Fruit fly (Drosophila melanogaster) whole organism, embryonic: ENCODE results near the gene mAChR-C.
A peak's percentile ranks its signal among the peaks of the same experiment; 100 is the strongest.

Experiments
- CG10565 ChIP-seq: fragments of 200-800 bp; sonication (Bioruptor generic); optimal IDR thresholded peaks from 3 replicates; lab custom pipeline; 2016; ENCODE audit warnings: missing biosample characterization, mild to moderate bottlenecking, missing genetic modification characterization
- CG11093 ChIP-seq: fragments of 200-800 bp; sonication (Bioruptor generic); IDR thresholded peaks from 3 replicates; pipeline ENCODE4 v1.3.6; 2022; ENCODE audit warnings: missing biosample characterization, missing genetic modification characterization
- CG11504 ChIP-seq: fragments of 200-800 bp; sonication (Bioruptor generic); optimal IDR thresholded peaks from 3 replicates; lab custom pipeline; 2019; ENCODE audit warnings: missing biosample characterization, mild to moderate bottlenecking, missing genetic modification characterization, moderate library complexity
- CG12155 ChIP-seq: fragments of 200-800 bp; sonication (Bioruptor generic); optimal IDR thresholded peaks from 3 replicates; lab custom pipeline; 2016; ENCODE audit warnings: missing biosample characterization, missing genetic modification characterization
- CG13424 ChIP-seq: fragments of 200-800 bp; sonication (Bioruptor generic); optimal IDR thresholded peaks from 2 replicates; lab custom pipeline; 2019; ENCODE audit warnings: missing biosample characterization, mild to moderate bottlenecking, missing genetic modification characterization, moderate library complexity
- CG15073 ChIP-seq: fragments of 200-800 bp; sonication (Bioruptor generic); optimal IDR thresholded peaks from 2 replicates; lab custom pipeline; 2016; ENCODE audit warnings: missing biosample characterization, missing genetic modification characterization
- CG1529 ChIP-seq: fragments of 200-800 bp; sonication (Bioruptor generic); optimal IDR thresholded peaks from 3 replicates; lab custom pipeline; 2018; ENCODE audit warnings: missing biosample characterization, missing genetic modification characterization
- CG16813 ChIP-seq: fragments of 200-800 bp; sonication (Bioruptor generic); IDR thresholded peaks from 3 replicates; pipeline ENCODE4 v1.3.6; 2022; ENCODE audit warnings: missing biosample characterization, missing genetic modification characterization; ENCODE audit not compliant: partially characterized antibody
- CG17328 ChIP-seq: fragments of 200-800 bp; sonication (Bioruptor generic); IDR thresholded peaks from 2 replicates; pipeline ENCODE4 v1.3.6; 2022; ENCODE audit warnings: missing biosample characterization, missing genetic modification characterization
- CG17568 ChIP-seq: fragments of 200-800 bp; sonication (Bioruptor generic); optimal IDR thresholded peaks from 2 replicates; lab custom pipeline; 2018; ENCODE audit warnings: missing biosample characterization, mild to moderate bottlenecking, missing genetic modification characterization, moderate library complexity
- CG18764 ChIP-seq: fragments of 200-800 bp; sonication (Bioruptor generic); optimal IDR thresholded peaks from 3 replicates; lab custom pipeline; 2016; ENCODE audit warnings: missing biosample characterization, missing genetic modification characterization
- CG2875 ChIP-seq: fragments of 200-800 bp; sonication (Bioruptor generic); optimal IDR thresholded peaks from 2 replicates; lab custom pipeline; 2017; ENCODE audit warnings: missing biosample characterization, mild to moderate bottlenecking, missing genetic modification characterization, missing genetic modification reagents
- CG30431 ChIP-seq: fragments of 200-800 bp; sonication (Bioruptor generic); optimal IDR thresholded peaks from 2 replicates; lab custom pipeline; 2017; ENCODE audit warnings: missing biosample characterization, missing genetic modification characterization
- CG31388 ChIP-seq: fragments of 200-800 bp; sonication (Bioruptor generic); optimal IDR thresholded peaks from 2 replicates; lab custom pipeline; 2016; ENCODE audit warnings: missing biosample characterization, missing genetic modification characterization
- CG42726 ChIP-seq: fragments of 200-800 bp; sonication (Bioruptor generic); IDR thresholded peaks from 2 replicates; pipeline ENCODE4 v1.3.6; 2022; ENCODE audit warnings: missing biosample characterization, missing genetic modification characterization; ENCODE audit not compliant: partially characterized antibody
- CG4404 ChIP-seq: fragments of 200-800 bp; sonication (Bioruptor generic); IDR thresholded peaks from 2 replicates; pipeline ENCODE4 v1.3.6; 2022; ENCODE audit warnings: missing biosample characterization, missing genetic modification characterization
- CG4854 ChIP-seq: fragments of 200-800 bp; sonication (Bioruptor generic); optimal IDR thresholded peaks from 2 replicates; lab custom pipeline; 2016; ENCODE audit warnings: missing biosample characterization, missing genetic modification characterization, inconsistent platforms
- CG6765 ChIP-seq: fragments of 200-800 bp; sonication (Bioruptor generic); optimal IDR thresholded peaks from 3 replicates; lab custom pipeline; 2017; ENCODE audit warnings: missing biosample characterization, mild to moderate bottlenecking, missing genetic modification characterization
- CG7963 ChIP-seq: fragments of 200-800 bp; sonication (Bioruptor generic); IDR thresholded peaks from 3 replicates; pipeline ENCODE4 v1.3.6; 2022; ENCODE audit warnings: missing biosample characterization, missing genetic modification characterization; ENCODE audit not compliant: partially characterized antibody
- CG8388 ChIP-seq: fragments of 200-800 bp; sonication (Bioruptor generic); optimal IDR thresholded peaks from 2 replicates; lab custom pipeline; 2019; ENCODE audit warnings: missing biosample characterization, mild to moderate bottlenecking, missing genetic modification characterization, moderate library complexity
- CG9437 ChIP-seq: fragments of 200-800 bp; sonication (Bioruptor generic); optimal IDR thresholded peaks from 2 replicates; lab custom pipeline; 2018; ENCODE audit warnings: missing biosample characterization, mild to moderate bottlenecking, missing genetic modification characterization
- CG9876 ChIP-seq: fragments of 200-800 bp; sonication (Bioruptor generic); optimal IDR thresholded peaks from 2 replicates; lab custom pipeline; 2016; ENCODE audit warnings: missing biosample characterization, missing genetic modification characterization
- CG9932 ChIP-seq: fragments of 200-800 bp; sonication (Bioruptor generic); IDR thresholded peaks from 2 replicates; pipeline ENCODE4 v1.3.6; 2022; ENCODE audit warnings: missing biosample characterization, missing genetic modification characterization
- CHES-1-like ChIP-seq: fragments of 200-800 bp; sonication (Bioruptor generic); optimal IDR thresholded peaks from 2 replicates; lab custom pipeline; 2016; ENCODE audit warnings: missing biosample characterization, missing genetic modification characterization
- Camta ChIP-seq: fragments of 200-800 bp; sonication (Bioruptor generic); optimal IDR thresholded peaks from 2 replicates; lab custom pipeline; 2016; ENCODE audit warnings: missing biosample characterization, missing genetic modification characterization
- CkIIα-i1 ChIP-seq: fragments of 200-800 bp; sonication (Bioruptor generic); IDR thresholded peaks from 2 replicates; pipeline ENCODE4 v1.3.6; 2022; ENCODE audit warnings: missing biosample characterization, missing genetic modification characterization
- Doc2 ChIP-seq: fragments of 200-800 bp; sonication (Bioruptor generic); IDR thresholded peaks from 2 replicates; pipeline ENCODE4 v1.3.6; 2022; ENCODE audit warnings: missing biosample characterization, missing genetic modification characterization
- Hand ChIP-seq: fragments of 200-800 bp; sonication (Bioruptor generic); optimal IDR thresholded peaks from 2 replicates; lab custom pipeline; 2017; ENCODE audit warnings: mild to moderate bottlenecking, missing biosample characterization, missing genetic modification reagents, missing genetic modification characterization
- Meics ChIP-seq: fragments of 200-800 bp; sonication (Bioruptor generic); optimal IDR thresholded peaks from 2 replicates; lab custom pipeline; 2017; ENCODE audit warnings: missing biosample characterization, mild to moderate bottlenecking, missing genetic modification characterization
- Mrtf ChIP-seq: fragments of 200-800 bp; sonication (Bioruptor generic); IDR thresholded peaks from 3 replicates; pipeline ENCODE4 v1.3.6; 2022; ENCODE audit warnings: missing biosample characterization, missing genetic modification characterization
- NC2β ChIP-seq: fragments of 200-800 bp; sonication (Bioruptor generic); optimal IDR thresholded peaks from 2 replicates; lab custom pipeline; 2016; ENCODE audit warnings: missing biosample characterization, missing genetic modification characterization
- Nf-YC ChIP-seq: fragments of 200-800 bp; optimal IDR thresholded peaks from 3 replicates; lab custom pipeline; 2019; ENCODE audit warnings: missing biosample characterization, mild to moderate bottlenecking, missing genetic modification characterization, moderate library complexity
- Oaz ChIP-seq: fragments of 200-800 bp; sonication (Bioruptor generic); IDR thresholded peaks from 2 replicates; pipeline ENCODE4 v1.3.6; 2022; ENCODE audit warnings: missing biosample characterization, missing genetic modification characterization
- Sin3A ChIP-seq: fragments of >200 bp; optimal IDR thresholded peaks from 2 replicates; lab custom pipeline; 2018
- abd-A ChIP-seq: fragments of 200-800 bp; sonication (Bioruptor generic); optimal IDR thresholded peaks from 3 replicates; lab custom pipeline; 2019; ENCODE audit warnings: missing biosample characterization, mild to moderate bottlenecking, missing genetic modification characterization, moderate library complexity
- bbx ChIP-seq: fragments of 200-800 bp; sonication (Bioruptor generic); IDR thresholded peaks from 2 replicates; pipeline ENCODE4 v1.3.6; 2022; ENCODE audit warnings: missing biosample characterization, missing genetic modification characterization; ENCODE audit not compliant: partially characterized antibody
- btn ChIP-seq: fragments of 200-800 bp; sonication (Bioruptor generic); optimal IDR thresholded peaks from 2 replicates; lab custom pipeline; 2016; ENCODE audit warnings: missing biosample characterization, missing genetic modification characterization
- caup ChIP-seq: fragments of 200-800 bp; sonication (Bioruptor generic); optimal IDR thresholded peaks from 3 replicates; lab custom pipeline; 2017; ENCODE audit warnings: missing biosample characterization, mild to moderate bottlenecking, missing genetic modification characterization, moderate library complexity; ENCODE audit not compliant: severe bottlenecking
- cg ChIP-seq: fragments of 200-800 bp; sonication (Bioruptor generic); optimal IDR thresholded peaks from 3 replicates; lab custom pipeline; 2019; ENCODE audit warnings: missing biosample characterization, mild to moderate bottlenecking, missing genetic modification characterization, moderate library complexity
- chif ChIP-seq, 2 experiments: fragments of 200-800 bp; sonication (Bioruptor generic); optimal IDR thresholded peaks; 3 replicates each; lab custom pipeline; 2016; ENCODE audit warnings: missing biosample characterization in 2 of 2, missing genetic modification characterization in 2 of 2
- dysf ChIP-seq: fragments of 200-800 bp; sonication (Bioruptor generic); IDR thresholded peaks from 3 replicates; pipeline ENCODE4 v1.3.6; 2022; ENCODE audit warnings: missing biosample characterization, missing genetic modification characterization
- fd96Cb ChIP-seq: fragments of 200-800 bp; sonication (Bioruptor generic); optimal IDR thresholded peaks from 2 replicates; lab custom pipeline; 2018; ENCODE audit warnings: missing biosample characterization, mild to moderate bottlenecking, missing genetic modification characterization, moderate library complexity
- ftz-f1 ChIP-seq: fragments of 200-800 bp; sonication (Bioruptor generic); optimal IDR thresholded peaks from 2 replicates; lab custom pipeline; 2016; ENCODE audit warnings: missing biosample characterization, missing genetic modification characterization
- hkb ChIP-seq, 2 experiments: fragments of 200-800 bp in 1 of 2; fragments of >200 bp in 1 of 2; sonication (Bioruptor generic) in 1 of 2; IDR thresholded peaks in 1 of 2; optimal IDR thresholded peaks in 1 of 2; 2 replicates each; pipeline versions ENCODE4 v1.3.6 to Lab custom; 2017 to 2022; ENCODE audit warnings: missing biosample characterization in 1 of 2, missing genetic modification characterization in 1 of 2
- ken ChIP-seq: fragments of 200-800 bp; sonication (Bioruptor generic); IDR thresholded peaks from 3 replicates; pipeline ENCODE4 v1.3.6; 2022; ENCODE audit warnings: missing biosample characterization, missing genetic modification characterization
- knrl ChIP-seq: fragments of 200-800 bp; sonication (Bioruptor generic); IDR thresholded peaks from 3 replicates; pipeline ENCODE4 v1.3.6; 2022; ENCODE audit warnings: missing biosample characterization, missing genetic modification characterization; ENCODE audit not compliant: partially characterized antibody
- rib ChIP-seq: fragments of 200-800 bp; sonication (Bioruptor generic); IDR thresholded peaks from 2 replicates; pipeline ENCODE4 v1.3.6; 2022; ENCODE audit warnings: missing biosample characterization, missing genetic modification characterization
- sug ChIP-seq: fragments of 200-800 bp; optimal IDR thresholded peaks from 2 replicates; lab custom pipeline; 2019; ENCODE audit warnings: missing biosample characterization, mild to moderate bottlenecking, missing genetic modification characterization, moderate library complexity
- tx ChIP-seq: fragments of 200-800 bp; sonication (Bioruptor generic); optimal IDR thresholded peaks from 2 replicates; lab custom pipeline; 2016; ENCODE audit warnings: missing biosample characterization, missing genetic modification characterization
- yki ChIP-seq: fragments of >200 bp; optimal IDR thresholded peaks from 3 replicates; lab custom pipeline; 2018
- zen2 ChIP-seq: fragments of 200-800 bp; sonication (Bioruptor generic); IDR thresholded peaks from 3 replicates; pipeline ENCODE4 v1.3.6; 2022; ENCODE audit warnings: missing biosample characterization, missing genetic modification characterization; ENCODE audit not compliant: partially characterized antibody

The mAChR-C gene

DNA sequence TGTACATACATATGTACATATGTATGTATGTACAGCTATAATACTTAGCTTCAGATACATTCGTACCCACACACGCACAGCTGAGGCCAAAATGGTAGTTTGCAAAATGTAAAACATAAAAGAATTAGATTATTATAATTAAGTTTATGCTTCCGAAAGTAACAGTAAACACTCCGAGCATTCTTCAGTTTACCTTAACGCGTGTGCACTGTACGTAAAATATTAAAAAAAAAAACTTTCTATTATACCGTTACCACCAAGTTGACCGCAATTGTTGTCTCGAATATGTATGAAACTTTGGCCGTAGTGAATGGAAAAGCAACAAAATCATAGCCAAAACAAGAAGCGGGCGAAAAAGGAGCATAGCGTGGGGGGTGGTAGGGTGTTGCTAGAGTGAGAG is 22.1 kb upstream of the mAChR-C start (continued):
- TF ChIP-seq Mrtf (GFP tag; lab: Robert Waterston, UW): peak; percentile 63; the same call in 2 of the 3 replicates
- no peak for TF ChIP-seq CG31388 (GFP tag; lab: Kevin White, UChicago)
- peak; percentile 22 for TF ChIP-seq Camta (GFP tag; lab: Kevin White, UChicago)
- TF ChIP-seq CG8388: peak; percentile 84
- TF ChIP-seq chif (GFP tag; optimal IDR thresholded peaks at IDR 0.05; lab: Kevin White, UChicago): peak; percentile 38 to 60
- TF ChIP-seq CG6765 (GFP tag; lab: Kevin White, UChicago): peak; percentile 65
- TF ChIP-seq Sin3A: no peak
- TF ChIP-seq CG9437 (GFP tag; lab: Kevin White, UChicago): peak; percentile 74
- TF ChIP-seq CG7963 (GFP tag; lab: Robert Waterston, UW): no peak
- TF ChIP-seq Meics: peak; percentile 87
- TF ChIP-seq CG4404: peak; percentile 36; the same call in 1 of the 2 replicates
- TF ChIP-seq btn (GFP tag; lab: Kevin White, UChicago): peak; percentile 19
- peak; percentile 71 for TF ChIP-seq CG1529
- TF ChIP-seq tx (GFP tag; lab: Kevin White, UChicago): peak; percentile 5
- TF ChIP-seq CG16813 (GFP tag; lab: Robert Waterston, UW): no peak
- no peak for TF ChIP-seq bbx (GFP tag; lab: Robert Waterston, UW)
- peak; percentile 58 for TF ChIP-seq CG9932 (GFP tag; lab: Robert Waterston, UW)
- peak; percentile 53 for TF ChIP-seq NC2β (GFP tag; lab: Kevin White, UChicago)
- peak; percentile 78 for TF ChIP-seq ken (GFP tag; lab: Robert Waterston, UW)
- TF ChIP-seq caup (GFP tag; lab: Kevin White, UChicago): peak; percentile 80
- TF ChIP-seq CkIIα-i1 (GFP tag; lab: Robert Waterston, UW): no peak
- TF ChIP-seq fd96Cb: peak; percentile 77
- TF ChIP-seq cg (GFP tag; lab: Kevin White, UChicago): no peak
- no peak for TF ChIP-seq hkb (optimal IDR thresholded peaks at IDR 0.05; lab: Kevin White, UChicago)
- peak; percentile 87 for TF ChIP-seq hkb (GFP tag; IDR thresholded peaks at IDR 0.05; lab: Robert Waterston, UW)
- TF ChIP-seq dysf (GFP tag; lab: Robert Waterston, UW): peak; percentile 88
- peak; percentile 53; the same call in 1 of the 2 replicates for TF ChIP-seq Oaz
- no peak for TF ChIP-seq Doc2
- TF ChIP-seq CG11093 (GFP tag; lab: Robert Waterston, UW): peak; percentile 70
- TF ChIP-seq CG17328 (GFP tag; lab: Robert Waterston, UW): peak; percentile 77
- TF ChIP-seq CG2875 (GFP tag; lab: Kevin White, UChicago): peak; percentile 84
- TF ChIP-seq zen2: no peak
- TF ChIP-seq yki (lab: Kevin White, UChicago): no peak
- peak; percentile 15 for TF ChIP-seq CHES-1-like (GFP tag; lab: Kevin White, UChicago)
- TF ChIP-seq CG18764 (GFP tag; lab: Kevin White, UChicago): peak; percentile 56
- peak; percentile 65 for TF ChIP-seq CG4854 (GFP tag; lab: Kevin White, UChicago)
- TF ChIP-seq abd-A (tag; lab: Kevin White, UChicago): no peak
- peak; percentile 92 for TF ChIP-seq CG11504 (tag; lab: Kevin White, UChicago)
- peak; percentile 72 for TF ChIP-seq Hand
- peak; percentile 59 for TF ChIP-seq CG15073 (GFP tag; lab: Kevin White, UChicago)
- TF ChIP-seq CG42726 (GFP tag; lab: Robert Waterston, UW): no peak
- peak; percentile 35 for TF ChIP-seq Nf-YC
- no peak for TF ChIP-seq ftz-f1 (GFP tag; lab: Kevin White, UChicago)
- peak; percentile 26 for TF ChIP-seq CG9876
- no peak for TF ChIP-seq rib (GFP tag; lab: Robert Waterston, UW)
- TF ChIP-seq CG13424 (tag; lab: Kevin White, UChicago): peak; percentile 76
- TF ChIP-seq CG30431 (GFP tag; lab: Kevin White, UChicago): peak; percentile 71
- no peak for TF ChIP-seq knrl
- TF ChIP-seq sug: peak; percentile 25
- peak; percentile 77 for TF ChIP-seq CG12155 (GFP tag; lab: Kevin White, UChicago)
- peak; percentile 28 for TF ChIP-seq CG10565 (GFP tag; lab: Kevin White, UChicago)
- peak; percentile 84 for TF ChIP-seq CG17568 (GFP tag; lab: Kevin White, UChicago)
